Fruit fly (Drosophila melanogaster) whole organism, embryonic: ENCODE results near the gene CG8369.

Experiments
- Awh ChIP-seq: fragments of 200-800 bp; sonication (Bioruptor generic); IDR thresholded peaks from 2 replicates; pipeline ENCODE4, ENCODE4 v1.3.6; 2022; ENCODE audit warnings: missing biosample characterization, missing genetic modification characterization
- CG11696 ChIP-seq: fragments of 200-800 bp; sonication (Bioruptor generic); IDR thresholded peaks from 2 replicates; pipeline ENCODE4 v1.3.6; 2022; ENCODE audit warnings: missing biosample characterization, missing genetic modification characterization
- CG12659 ChIP-seq: fragments of 200-800 bp; sonication (Bioruptor generic); optimal IDR thresholded peaks from 3 replicates; lab custom pipeline; 2017; ENCODE audit warnings: mild to moderate bottlenecking, missing biosample characterization, missing genetic modification reagents, missing genetic modification characterization
- CG12942 ChIP-seq: fragments of 200-800 bp; sonication (Bioruptor generic); optimal IDR thresholded peaks from 3 replicates; lab custom pipeline; 2016; ENCODE audit warnings: missing biosample characterization, missing genetic modification characterization
- CG14860 ChIP-seq: fragments of 200-800 bp; sonication (Bioruptor generic); IDR thresholded peaks from 3 replicates; pipeline ENCODE4 v1.3.6; 2022; ENCODE audit warnings: missing biosample characterization, missing genetic modification characterization; ENCODE audit not compliant: partially characterized antibody
- CG15073 ChIP-seq: fragments of 200-800 bp; sonication (Bioruptor generic); optimal IDR thresholded peaks from 2 replicates; lab custom pipeline; 2016; ENCODE audit warnings: missing biosample characterization, missing genetic modification characterization
- CG16813 ChIP-seq: fragments of 200-800 bp; sonication (Bioruptor generic); IDR thresholded peaks from 3 replicates; pipeline ENCODE4 v1.3.6; 2022; ENCODE audit warnings: missing biosample characterization, missing genetic modification characterization; ENCODE audit not compliant: partially characterized antibody
- CG16815 ChIP-seq: fragments of 200-800 bp; sonication (Bioruptor generic); optimal IDR thresholded peaks from 3 replicates; lab custom pipeline; 2017; ENCODE audit warnings: missing biosample characterization, mild to moderate bottlenecking, missing genetic modification characterization
- CG17912 ChIP-seq: fragments of 200-800 bp; sonication (Bioruptor generic); optimal IDR thresholded peaks from 2 replicates; lab custom pipeline; 2018; ENCODE audit warnings: missing biosample characterization, mild to moderate bottlenecking, missing genetic modification characterization
- CG31365 ChIP-seq: fragments of 200-800 bp; sonication (Bioruptor generic); optimal IDR thresholded peaks from 2 replicates; lab custom pipeline; 2018; ENCODE audit warnings: missing biosample characterization, mild to moderate bottlenecking, missing genetic modification characterization
- CG42726 ChIP-seq: fragments of 200-800 bp; sonication (Bioruptor generic); IDR thresholded peaks from 2 replicates; pipeline ENCODE4 v1.3.6; 2022; ENCODE audit warnings: missing biosample characterization, missing genetic modification characterization; ENCODE audit not compliant: partially characterized antibody
- CG43689 ChIP-seq: fragments of 200-800 bp; sonication (Bioruptor generic); IDR thresholded peaks from 2 replicates; pipeline ENCODE4 v1.3.6; 2022; ENCODE audit warnings: missing biosample characterization, missing genetic modification characterization
- CG4424 ChIP-seq: fragments of 200-800 bp; sonication (Bioruptor generic); optimal IDR thresholded peaks from 3 replicates; lab custom pipeline; 2016; ENCODE audit warnings: missing biosample characterization, missing genetic modification characterization
- CG4707 ChIP-seq: fragments of 200-800 bp; sonication (Bioruptor generic); optimal IDR thresholded peaks from 2 replicates; lab custom pipeline; 2018; ENCODE audit warnings: missing biosample characterization, mild to moderate bottlenecking, missing genetic modification characterization, moderate library complexity
- CG4854 ChIP-seq: fragments of 200-800 bp; sonication (Bioruptor generic); optimal IDR thresholded peaks from 2 replicates; lab custom pipeline; 2016; ENCODE audit warnings: missing biosample characterization, missing genetic modification characterization, inconsistent platforms
- CG5953 ChIP-seq: fragments of 200-800 bp; sonication (Bioruptor generic); IDR thresholded peaks from 2 replicates; pipeline ENCODE4 v1.3.6; 2022; ENCODE audit warnings: missing biosample characterization, missing genetic modification characterization
- CG6791 ChIP-seq: fragments of 200-800 bp; sonication (Bioruptor generic); IDR thresholded peaks from 3 replicates; pipeline ENCODE4 v1.3.6; 2022; ENCODE audit warnings: missing biosample characterization, missing genetic modification characterization; ENCODE audit not compliant: partially characterized antibody
- CG6813 ChIP-seq: fragments of 200-800 bp; sonication (Bioruptor generic); optimal IDR thresholded peaks from 2 replicates; lab custom pipeline; 2017; ENCODE audit warnings: missing biosample characterization, missing genetic modification characterization, mild to moderate bottlenecking, moderate library complexity, missing genetic modification reagents
- CG7786 ChIP-seq: fragments of 200-800 bp; sonication (Bioruptor generic); optimal IDR thresholded peaks from 2 replicates; lab custom pipeline; 2016; ENCODE audit warnings: missing biosample characterization, missing genetic modification characterization
- CG8388 ChIP-seq: fragments of 200-800 bp; sonication (Bioruptor generic); optimal IDR thresholded peaks from 2 replicates; lab custom pipeline; 2019; ENCODE audit warnings: missing biosample characterization, mild to moderate bottlenecking, missing genetic modification characterization, moderate library complexity
- CTCF ChIP-seq: fragments of 200-800 bp; sonication (Bioruptor generic); optimal IDR thresholded peaks from 2 replicates; lab custom pipeline; 2017; ENCODE audit warnings: missing biosample characterization, mild to moderate bottlenecking, missing genetic modification characterization, moderate library complexity
- Deaf1 ChIP-seq: fragments of 200-800 bp; optimal IDR thresholded peaks from 3 replicates; lab custom pipeline; 2019; ENCODE audit warnings: missing biosample characterization, mild to moderate bottlenecking, missing genetic modification characterization, moderate library complexity
- E2f1 ChIP-seq: fragments of 200-800 bp; sonication (Bioruptor generic); IDR thresholded peaks from 2 replicates; pipeline ENCODE4 v1.3.6; 2022; ENCODE audit warnings: missing biosample characterization, missing genetic modification characterization
- E2f2 ChIP-seq: fragments of 200-800 bp; sonication (Bioruptor generic); IDR thresholded peaks from 2 replicates; pipeline ENCODE4 v1.3.6; 2022; ENCODE audit warnings: missing biosample characterization, missing genetic modification characterization
- Ets97D ChIP-seq: fragments of 200-800 bp; sonication (Bioruptor generic); optimal IDR thresholded peaks from 3 replicates; lab custom pipeline; 2016; ENCODE audit warnings: missing biosample characterization, missing genetic modification characterization
- H15 ChIP-seq: fragments of 200-800 bp; sonication (Bioruptor generic); IDR thresholded peaks from 3 replicates; pipeline ENCODE4 v1.3.6; 2022; ENCODE audit warnings: missing biosample characterization, missing genetic modification characterization
- Hmr ChIP-seq: fragments of 200-800 bp; sonication (Bioruptor generic); optimal IDR thresholded peaks from 3 replicates; lab custom pipeline; 2017; ENCODE audit warnings: mild to moderate bottlenecking, missing biosample characterization, missing genetic modification reagents, missing genetic modification characterization
- Hmx ChIP-seq: fragments of 200-800 bp; sonication (Bioruptor generic); optimal IDR thresholded peaks from 2 replicates; lab custom pipeline; 2016; ENCODE audit warnings: missing biosample characterization, missing genetic modification characterization
- Hr39 ChIP-seq: fragments of >200 bp; optimal IDR thresholded peaks from 2 replicates; lab custom pipeline; 2017
- Lim3 ChIP-seq: fragments of 200-800 bp; sonication (Bioruptor generic); IDR thresholded peaks from 2 replicates; pipeline ENCODE4 v1.3.6; 2022; ENCODE audit warnings: missing biosample characterization, missing genetic modification characterization
- MESR4 ChIP-seq: fragments of 200-800 bp; sonication (Bioruptor generic); optimal IDR thresholded peaks from 2 replicates; lab custom pipeline; 2018; ENCODE audit warnings: missing biosample characterization, mild to moderate bottlenecking, missing genetic modification characterization, moderate library complexity
- Myb ChIP-seq: fragments of 200-800 bp; sonication (Bioruptor generic); optimal IDR thresholded peaks from 2 replicates; lab custom pipeline; 2016; ENCODE audit warnings: missing biosample characterization, missing genetic modification characterization
- Spps ChIP-seq: fragments of 200-800 bp; sonication (Bioruptor generic); optimal IDR thresholded peaks from 2 replicates; lab custom pipeline; 2018; ENCODE audit warnings: missing biosample characterization, mild to moderate bottlenecking, missing genetic modification characterization
- Ssrp ChIP-seq: fragments of 200-800 bp; sonication (Bioruptor generic); optimal IDR thresholded peaks from 2 replicates; lab custom pipeline; 2018; ENCODE audit warnings: missing biosample characterization, mild to moderate bottlenecking, missing genetic modification characterization, moderate library complexity
- YL-1 ChIP-seq: fragments of 200-800 bp; sonication (Bioruptor generic); optimal IDR thresholded peaks from 3 replicates; lab custom pipeline; 2017; ENCODE audit warnings: missing biosample characterization, mild to moderate bottlenecking, missing genetic modification characterization
- abd-A ChIP-seq: fragments of 200-800 bp; sonication (Bioruptor generic); optimal IDR thresholded peaks from 3 replicates; lab custom pipeline; 2019; ENCODE audit warnings: missing biosample characterization, mild to moderate bottlenecking, missing genetic modification characterization, moderate library complexity
- ash1 ChIP-seq: fragments of 200-800 bp; sonication (Bioruptor generic); optimal IDR thresholded peaks from 2 replicates; lab custom pipeline; 2018; ENCODE audit warnings: missing biosample characterization, mild to moderate bottlenecking, missing genetic modification characterization
- ato ChIP-seq: fragments of 200-800 bp; sonication (Bioruptor generic); IDR thresholded peaks from 2 replicates; pipeline ENCODE4 v1.3.6; 2022; ENCODE audit warnings: missing biosample characterization, missing genetic modification characterization; ENCODE audit not compliant: partially characterized antibody
- bcd ChIP-seq: fragments of 200-800 bp; sonication (Bioruptor generic); optimal IDR thresholded peaks from 2 replicates; lab custom pipeline; 2017; ENCODE audit warnings: missing biosample characterization, mild to moderate bottlenecking, missing genetic modification characterization
- fd102C ChIP-seq: fragments of 200-800 bp; sonication (Bioruptor generic); optimal IDR thresholded peaks from 2 replicates; lab custom pipeline; 2018; ENCODE audit warnings: missing biosample characterization, mild to moderate bottlenecking, missing genetic modification characterization, moderate library complexity
- grn ChIP-seq: fragments of 200-800 bp; sonication (Bioruptor generic); optimal IDR thresholded peaks from 3 replicates; lab custom pipeline; 2017; ENCODE audit warnings: missing biosample characterization, missing genetic modification characterization
- gsb-n ChIP-seq: fragments of 200-800 bp; sonication (Bioruptor generic); optimal IDR thresholded peaks from 3 replicates; lab custom pipeline; 2018; ENCODE audit warnings: missing biosample characterization, mild to moderate bottlenecking, missing genetic modification characterization
- mam ChIP-seq: fragments of 200-800 bp; sonication (Bioruptor generic); optimal IDR thresholded peaks from 3 replicates; lab custom pipeline; 2016; ENCODE audit warnings: missing biosample characterization, missing genetic modification characterization
- nom ChIP-seq: fragments of 200-800 bp; sonication (Bioruptor generic); optimal IDR thresholded peaks from 2 replicates; lab custom pipeline; 2017; ENCODE audit warnings: missing biosample characterization, missing genetic modification characterization, mild to moderate bottlenecking, moderate library complexity, missing genetic modification reagents
- pan ChIP-seq, 4 experiments: fragments of >200 bp in 3 of 4; fragments of 200-800 bp in 1 of 4; sonication (Bioruptor generic) in 1 of 4; optimal IDR thresholded peaks in 3 of 4; IDR thresholded peaks in 1 of 4; 2 replicates each; pipeline versions ENCODE4 v1.3.6 to Lab custom; 2017 to 2022; ENCODE audit warnings: missing biosample characterization in 2 of 4, missing genetic modification characterization in 2 of 4, mixed read lengths in 1 of 4
- pzg ChIP-seq: fragments of 200-800 bp; sonication (Bioruptor generic); optimal IDR thresholded peaks from 3 replicates; lab custom pipeline; 2018; ENCODE audit warnings: missing biosample characterization, mild to moderate bottlenecking, missing genetic modification characterization, moderate library complexity
- salm ChIP-seq: fragments of 200-800 bp; sonication (Bioruptor generic); optimal IDR thresholded peaks from 2 replicates; lab custom pipeline; 2018; ENCODE audit warnings: missing biosample characterization, mild to moderate bottlenecking, missing genetic modification characterization
- tna ChIP-seq: fragments of 200-800 bp; sonication (Bioruptor generic); IDR thresholded peaks from 2 replicates; pipeline ENCODE4 v1.3.6; 2022; ENCODE audit warnings: missing biosample characterization, missing genetic modification characterization; ENCODE audit not compliant: partially characterized antibody
- vfl ChIP-seq: fragments of 200-800 bp; sonication (Bioruptor generic); optimal IDR thresholded peaks from 2 replicates; lab custom pipeline; 2016; ENCODE audit warnings: missing biosample characterization, missing genetic modification characterization
- zen2 ChIP-seq: fragments of 200-800 bp; sonication (Bioruptor generic); IDR thresholded peaks from 3 replicates; pipeline ENCODE4 v1.3.6; 2022; ENCODE audit warnings: missing biosample characterization, missing genetic modification characterization; ENCODE audit not compliant: partially characterized antibody
- zfh1 ChIP-seq: fragments of 200-800 bp; sonication (Bioruptor generic); IDR thresholded peaks from 3 replicates; pipeline ENCODE4 v1.3.6; 2022; ENCODE audit warnings: missing biosample characterization, missing genetic modification characterization

Gene CG8369

DNA sequence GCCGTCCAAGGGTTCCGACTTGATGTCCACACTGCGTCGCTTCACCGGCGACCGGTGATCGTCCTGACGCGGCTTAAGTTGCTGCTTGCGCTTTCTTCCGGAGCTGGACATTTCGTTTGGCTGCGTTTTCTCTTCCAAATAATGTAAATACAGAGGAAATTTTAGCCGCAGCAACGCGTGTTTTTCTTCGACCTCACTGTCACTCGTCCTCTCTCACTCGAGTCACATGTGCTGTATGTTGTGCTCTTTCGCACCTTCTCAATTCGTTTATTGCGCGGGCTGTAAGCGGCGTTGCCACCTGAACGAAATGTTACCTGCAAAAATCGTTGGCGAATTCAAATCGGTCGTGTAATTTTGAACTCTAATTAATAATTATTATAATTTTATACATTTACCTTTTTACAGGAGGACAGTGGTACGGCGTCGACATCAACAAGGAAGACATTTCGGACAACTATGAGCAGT lies 16.4 kb upstream of the CG8369 start, which contains the start of gene CG9839 (continued):
- no peak for TF ChIP-seq tna
- TF ChIP-seq H15 (GFP tag; lab: Robert Waterston, UW) = no peak
- TF ChIP-seq CG11696 = no peak
- peak; percentile 66 for TF ChIP-seq CG8388 (GFP tag; lab: Kevin White, UChicago)
- no peak for TF ChIP-seq CG5953 (GFP tag; lab: Robert Waterston, UW)
- TF ChIP-seq Awh = no peak
- no peak for TF ChIP-seq Hmr (GFP tag; lab: Kevin White, UChicago)
- TF ChIP-seq CG16813 (GFP tag; lab: Robert Waterston, UW) = no peak
- no peak for TF ChIP-seq CG43689 (GFP tag; lab: Robert Waterston, UW)
- no peak for TF ChIP-seq ato (GFP tag; lab: Robert Waterston, UW)
- TF ChIP-seq Ets97D = peak; percentile 13
- 0 out of 2 replicates have a peak, but pooled peaks have one; percentile 41 for TF ChIP-seq CG42726 (GFP tag; lab: Robert Waterston, UW)
- no peak for TF ChIP-seq ash1
- TF ChIP-seq salm (tag; lab: Kevin White, UChicago) = no peak
- no peak for TF ChIP-seq E2f1 (GFP tag; lab: Robert Waterston, UW)
- no peak for TF ChIP-seq Lim3 (GFP tag; lab: Robert Waterston, UW)
- TF ChIP-seq bcd (GFP tag; lab: Kevin White, UChicago) = no peak
- no peak for TF ChIP-seq pan (optimal IDR thresholded peaks at IDR 0.05; lab: Kevin White, UChicago)
- no peak for TF ChIP-seq pan (GFP tag; optimal IDR thresholded peaks at IDR 0.05 in 1 of 2, IDR thresholded peaks at IDR 0.05 in 1 of 2)
- TF ChIP-seq CG7786 (GFP tag; lab: Kevin White, UChicago) = no peak
- peak; percentile 19 for TF ChIP-seq CG12659 (GFP tag; lab: Kevin White, UChicago)
- TF ChIP-seq YL-1 (GFP tag; lab: Kevin White, UChicago) = peak; percentile 68
- no peak for TF ChIP-seq Hr39 (lab: Kevin White, UChicago)
- TF ChIP-seq Spps (tag; lab: Kevin White, UChicago) = no peak
- no peak for TF ChIP-seq CG12942 (GFP tag; lab: Kevin White, UChicago)
- TF ChIP-seq CG15073 (GFP tag; lab: Kevin White, UChicago) = no peak
- no peak for TF ChIP-seq Deaf1 (tag; lab: Kevin White, UChicago)
- no peak for TF ChIP-seq CG14860 (GFP tag; lab: Robert Waterston, UW)
- no peak for TF ChIP-seq CG16815
- TF ChIP-seq gsb-n (tag; lab: Kevin White, UChicago) = no peak
- no peak for TF ChIP-seq Ssrp (tag; lab: Kevin White, UChicago)
- TF ChIP-seq CG17912 (GFP tag; lab: Kevin White, UChicago) = peak; percentile 1
- TF ChIP-seq CG4854 (GFP tag; lab: Kevin White, UChicago) = no peak
- TF ChIP-seq CTCF (GFP tag; lab: Kevin White, UChicago) = no peak
- TF ChIP-seq abd-A (tag; lab: Kevin White, UChicago) = no peak
- no peak for TF ChIP-seq CG4707 (GFP tag; lab: Kevin White, UChicago)
- no peak for TF ChIP-seq grn (GFP tag; lab: Kevin White, UChicago)
- TF ChIP-seq CG6791 (GFP tag; lab: Robert Waterston, UW) = no peak
- 0 out of 3 replicates have a peak, but pooled peaks have one; percentile 28 for TF ChIP-seq zfh1 (GFP tag; lab: Robert Waterston, UW)
- no peak for TF ChIP-seq CG6813
- peak; percentile 86 for TF ChIP-seq E2f2 (GFP tag; lab: Robert Waterston, UW)
- TF ChIP-seq vfl (GFP tag; lab: Kevin White, UChicago) = no peak
- no peak for TF ChIP-seq CG31365 (tag; lab: Kevin White, UChicago)
- TF ChIP-seq Myb = peak; percentile 68
- peak; percentile 45 for TF ChIP-seq pzg
- no peak for TF ChIP-seq mam (GFP tag; lab: Kevin White, UChicago)
- TF ChIP-seq CG4424 (GFP tag; lab: Kevin White, UChicago) = no peak
- TF ChIP-seq MESR4 = peak; percentile 14
- TF ChIP-seq zen2 (GFP tag; lab: Robert Waterston, UW) = no peak
- TF ChIP-seq nom = no peak
- no peak for TF ChIP-seq fd102C (GFP tag; lab: Kevin White, UChicago)
- no peak for TF ChIP-seq Hmx (GFP tag; lab: Kevin White, UChicago)
